Worm (Caenorhabditis elegans) whole organism, L1 larva: Measurements from ENCODE around the gene T27D12.6.

ENCODE experiments used
- Y116A8C.19 ChIP-seq: sonication (generic microtip); optimal IDR thresholded peaks from 2 replicates; lab custom pipeline; 2016; ENCODE audit warnings: missing compliant biosample characterization, missing genetic modification characterization, borderline replicate concordance
- nhr-12 ChIP-seq: sonication (generic microtip); optimal IDR thresholded peaks from 2 replicates; lab custom pipeline; 2017; ENCODE audit warnings: missing biosample characterization, missing genetic modification characterization
- skn-1 ChIP-seq: fragments of 150-350 bp; optimal IDR thresholded peaks from 2 replicates; lab custom pipeline; 2014; ENCODE audit warnings: missing biosample characterization, missing genetic modification characterization
- sox-4 ChIP-seq: sonication (generic microtip); optimal IDR thresholded peaks from 2 replicates; lab custom pipeline; 2016; ENCODE audit warnings: missing genetic modification characterization, missing compliant biosample characterization

- TF ChIP-seq Y116A8C.19 (tag; lab: Kevin White, UChicago): no peak
- no peak for TF ChIP-seq nhr-12 (tag; lab: Kevin White, UChicago)
- TF ChIP-seq sox-4 (tag; lab: Kevin White, UChicago): no peak
- no peak for TF ChIP-seq skn-1
Measured at ce11 chrII:11880456-11881353, 45.4 kb downstream of the T27D12.6 start.
